Fruit fly (Drosophila melanogaster) Kc167 (cell line): ENCODE measurements around the gene CG5056.

Experiments
- Myc ChIP-seq: fragments of >200 bp; optimal IDR thresholded peaks from 2 replicates; lab custom pipeline; 2017; ENCODE audit warnings: missing external identifiers
- Sin3A ChIP-seq: fragments of >200 bp; optimal IDR thresholded peaks from 2 replicates; lab custom pipeline; 2018; ENCODE audit warnings: missing external identifiers
- h ChIP-seq: fragments of >200 bp; optimal IDR thresholded peaks from 3 replicates; lab custom pipeline; 2018; ENCODE audit warnings: missing external identifiers
- insv ChIP-seq: fragments of >200 bp; optimal IDR thresholded peaks from 3 replicates; lab custom pipeline; 2018; ENCODE audit warnings: missing external identifiers
- psq ChIP-seq: fragments of >200 bp; optimal IDR thresholded peaks from 2 replicates; lab custom pipeline; 2017; ENCODE audit warnings: missing external identifiers
- ttk ChIP-seq: sonication (Bioruptor generic); optimal IDR thresholded peaks from 2 replicates; lab custom pipeline; 2017; ENCODE audit warnings: missing external identifiers

DNA sequence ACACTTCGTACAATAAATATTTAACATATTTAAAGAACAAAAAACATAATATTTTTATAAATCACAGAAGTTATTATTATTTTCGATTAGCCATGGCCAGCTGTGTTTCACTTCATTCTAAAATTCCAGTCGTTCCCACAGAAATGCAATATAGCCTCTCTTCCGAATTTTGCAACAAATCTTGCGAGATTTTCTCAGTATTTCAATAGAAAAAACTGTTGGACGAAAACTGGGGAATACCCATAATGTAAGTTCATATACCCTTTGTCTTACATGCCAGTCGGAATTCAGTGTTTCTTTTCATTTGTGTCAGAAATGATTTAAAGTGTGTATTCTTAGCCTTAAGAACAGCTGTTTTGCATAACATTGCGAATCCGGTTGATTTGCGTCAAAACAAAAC lies 10.0 kb upstream of the CG5056 start, which contains the start of the genes CtsL4 and ClpP:
- TF ChIP-seq ttk (no peak), psq (lab: Kevin White, UChicago) (no peak), Myc (no peak), h (lab: Kevin White, UChicago) (no peak), insv (lab: Kevin White, UChicago) (no peak), Sin3A (lab: Kevin White, UChicago) (no peak)
